Worm (Caenorhabditis elegans) whole organism, mixed stage, embryonic: ENCODE data around the gene lbp-9.

ENCODE experiments used
- nhr-2 ChIP-seq: fragments of 150-350 bp; optimal IDR thresholded peaks from 2 replicates; lab custom pipeline; 2014; ENCODE audit warnings: missing biosample characterization, missing genetic modification characterization
- tbx-8 ChIP-seq: fragments of 200-800 bp; sonication (Bioruptor generic); optimal IDR thresholded peaks from 2 replicates; lab custom pipeline; 2018; ENCODE audit warnings: mild to moderate bottlenecking, missing genetic modification characterization, moderate library complexity, missing compliant biosample characterization

ce11 chrV:2081269-2081668 is 13.0 kb downstream of the lbp-9 start:
- TF ChIP-seq nhr-2 (tag; lab: Kevin White, UChicago) (no peak), tbx-8 (GFP tag; lab: Kevin White, UChicago) (no peak)
